Fruit fly (Drosophila melanogaster) whole organism, embryonic: ENCODE measurements around the gene CG5087.

Experiments
- Atf-2 ChIP-seq: fragments of 200-800 bp; sonication (Bioruptor generic); optimal IDR thresholded peaks from 2 replicates; lab custom pipeline; 2016; ENCODE audit warnings: missing biosample characterization, missing genetic modification characterization
- B-H2 ChIP-seq: fragments of 200-800 bp; sonication (Bioruptor generic); optimal IDR thresholded peaks from 2 replicates; lab custom pipeline; 2018; ENCODE audit warnings: missing biosample characterization, mild to moderate bottlenecking, missing genetic modification characterization
- Blimp-1 ChIP-seq: fragments of 200-800 bp; sonication (Bioruptor generic); optimal IDR thresholded peaks from 3 replicates; lab custom pipeline; 2018; ENCODE audit warnings: missing biosample characterization, missing genetic modification characterization, mild to moderate bottlenecking, moderate library complexity, missing genetic modification reagents
- CG10979 ChIP-seq: fragments of 200-800 bp; sonication (Bioruptor generic); optimal IDR thresholded peaks from 2 replicates; lab custom pipeline; 2018; ENCODE audit warnings: missing biosample characterization, mild to moderate bottlenecking, missing genetic modification characterization, moderate library complexity
- CG11085 ChIP-seq: fragments of 200-800 bp; sonication (Bioruptor generic); IDR thresholded peaks from 2 replicates; pipeline ENCODE4 v1.3.6; 2022; ENCODE audit warnings: missing biosample characterization, missing genetic modification characterization
- CG11398 ChIP-seq: fragments of 200-800 bp; sonication (Bioruptor generic); optimal IDR thresholded peaks from 2 replicates; lab custom pipeline; 2016; ENCODE audit warnings: missing biosample characterization, missing genetic modification characterization
- CG12155 ChIP-seq: fragments of 200-800 bp; sonication (Bioruptor generic); optimal IDR thresholded peaks from 3 replicates; lab custom pipeline; 2016; ENCODE audit warnings: missing biosample characterization, missing genetic modification characterization
- CG14710 ChIP-seq: fragments of 200-800 bp; sonication (Bioruptor generic); optimal IDR thresholded peaks from 3 replicates; lab custom pipeline; 2019; ENCODE audit warnings: missing biosample characterization, mild to moderate bottlenecking, missing genetic modification characterization, moderate library complexity
- CG15601 ChIP-seq: fragments of 200-800 bp; sonication (Bioruptor generic); optimal IDR thresholded peaks from 3 replicates; lab custom pipeline; 2019; ENCODE audit warnings: missing biosample characterization, mild to moderate bottlenecking, missing genetic modification characterization, moderate library complexity
- CG16815 ChIP-seq: fragments of 200-800 bp; sonication (Bioruptor generic); optimal IDR thresholded peaks from 3 replicates; lab custom pipeline; 2017; ENCODE audit warnings: missing biosample characterization, mild to moderate bottlenecking, missing genetic modification characterization
- CG31224 ChIP-seq: fragments of 200-800 bp; sonication (Bioruptor generic); IDR thresholded peaks from 2 replicates; pipeline ENCODE4 v1.3.6; 2022; ENCODE audit warnings: missing biosample characterization, missing genetic modification characterization
- CG4730 ChIP-seq: fragments of 200-800 bp; sonication (Bioruptor generic); IDR thresholded peaks from 2 replicates; pipeline ENCODE4 v1.3.6; 2022; ENCODE audit warnings: missing biosample characterization, missing genetic modification characterization
- CG6254 ChIP-seq: fragments of 200-800 bp; sonication (Bioruptor generic); optimal IDR thresholded peaks from 3 replicates; lab custom pipeline; 2017; ENCODE audit warnings: mild to moderate bottlenecking, missing biosample characterization, missing genetic modification reagents, missing genetic modification characterization
- CG6683 ChIP-seq: fragments of 200-800 bp; sonication (Bioruptor generic); optimal IDR thresholded peaks from 2 replicates; lab custom pipeline; 2017; ENCODE audit warnings: missing biosample characterization, mild to moderate bottlenecking, missing genetic modification characterization, missing genetic modification reagents
- CG7556 ChIP-seq: fragments of 200-800 bp; sonication (Bioruptor generic); optimal IDR thresholded peaks from 2 replicates; lab custom pipeline; 2017; ENCODE audit warnings: missing biosample characterization, mild to moderate bottlenecking, missing genetic modification characterization
- CG7839 ChIP-seq: fragments of 200-800 bp; sonication (Bioruptor generic); optimal IDR thresholded peaks from 3 replicates; lab custom pipeline; 2018; ENCODE audit warnings: missing biosample characterization, mild to moderate bottlenecking, missing genetic modification characterization, moderate library complexity
- CG8281 ChIP-seq: fragments of 200-800 bp; sonication (Bioruptor generic); optimal IDR thresholded peaks from 2 replicates; lab custom pipeline; 2018; ENCODE audit warnings: missing biosample characterization, mild to moderate bottlenecking, missing genetic modification characterization, moderate library complexity
- CG9215 ChIP-seq: fragments of 200-800 bp; sonication (Bioruptor generic); IDR thresholded peaks from 2 replicates; pipeline ENCODE4 v1.3.6; 2022; ENCODE audit warnings: missing biosample characterization, missing genetic modification characterization
- Camta ChIP-seq: fragments of 200-800 bp; sonication (Bioruptor generic); optimal IDR thresholded peaks from 2 replicates; lab custom pipeline; 2016; ENCODE audit warnings: missing biosample characterization, missing genetic modification characterization
- Chrac-16 ChIP-seq: fragments of 200-800 bp; sonication (Bioruptor generic); optimal IDR thresholded peaks from 3 replicates; lab custom pipeline; 2016; ENCODE audit warnings: missing biosample characterization, missing genetic modification characterization
- D19A ChIP-seq: fragments of 200-800 bp; optimal IDR thresholded peaks from 3 replicates; lab custom pipeline; 2019; ENCODE audit warnings: missing biosample characterization, mild to moderate bottlenecking, missing genetic modification characterization, moderate library complexity
- Deaf1 ChIP-seq: fragments of 200-800 bp; optimal IDR thresholded peaks from 3 replicates; lab custom pipeline; 2019; ENCODE audit warnings: missing biosample characterization, mild to moderate bottlenecking, missing genetic modification characterization, moderate library complexity
- Dek ChIP-seq: fragments of 200-800 bp; sonication (Bioruptor generic); optimal IDR thresholded peaks from 3 replicates; lab custom pipeline; 2019; ENCODE audit warnings: missing biosample characterization, mild to moderate bottlenecking, missing genetic modification characterization, moderate library complexity
- E2f2 ChIP-seq: fragments of 200-800 bp; sonication (Bioruptor generic); IDR thresholded peaks from 2 replicates; pipeline ENCODE4 v1.3.6; 2022; ENCODE audit warnings: missing biosample characterization, missing genetic modification characterization
- HmgD ChIP-seq: fragments of 200-800 bp; sonication (Bioruptor generic); optimal IDR thresholded peaks from 3 replicates; lab custom pipeline; 2016; ENCODE audit warnings: missing biosample characterization, missing genetic modification characterization
- Hr3 ChIP-seq: fragments of 200-800 bp; sonication (Bioruptor generic); optimal IDR thresholded peaks from 3 replicates; lab custom pipeline; 2016; ENCODE audit warnings: missing biosample characterization, missing genetic modification characterization
- Nf-YC ChIP-seq: fragments of 200-800 bp; optimal IDR thresholded peaks from 3 replicates; lab custom pipeline; 2019; ENCODE audit warnings: missing biosample characterization, mild to moderate bottlenecking, missing genetic modification characterization, moderate library complexity
- Oli ChIP-seq: fragments of 200-800 bp; sonication (Bioruptor generic); optimal IDR thresholded peaks from 2 replicates; lab custom pipeline; 2018; ENCODE audit warnings: missing biosample characterization, mild to moderate bottlenecking, missing genetic modification characterization, moderate library complexity
- PHDP ChIP-seq: fragments of 200-800 bp; sonication (Bioruptor generic); optimal IDR thresholded peaks from 3 replicates; lab custom pipeline; 2018; ENCODE audit warnings: missing biosample characterization, mild to moderate bottlenecking, missing genetic modification characterization, moderate library complexity
- ab ChIP-seq: fragments of 200-800 bp; sonication (Bioruptor generic); optimal IDR thresholded peaks from 2 replicates; lab custom pipeline; 2016; ENCODE audit warnings: missing biosample characterization, missing genetic modification characterization
- abd-A ChIP-seq: fragments of 200-800 bp; sonication (Bioruptor generic); optimal IDR thresholded peaks from 3 replicates; lab custom pipeline; 2019; ENCODE audit warnings: missing biosample characterization, mild to moderate bottlenecking, missing genetic modification characterization, moderate library complexity
- ara ChIP-seq: fragments of 200-800 bp; sonication (Bioruptor generic); IDR thresholded peaks from 2 replicates; pipeline ENCODE4 v1.3.6; 2022; ENCODE audit warnings: missing biosample characterization, missing genetic modification characterization
- croc ChIP-seq: fragments of 200-800 bp; sonication (Bioruptor generic); conservative IDR thresholded peaks from 3 replicates; pipeline ENCODE4 v1.3.6; 2022; ENCODE audit warnings: missing biosample characterization, missing genetic modification characterization
- cwo ChIP-seq: fragments of 200-800 bp; sonication (Bioruptor generic); optimal IDR thresholded peaks from 3 replicates; lab custom pipeline; 2017; ENCODE audit warnings: missing biosample characterization, missing genetic modification characterization, mild to moderate bottlenecking, moderate library complexity, missing genetic modification reagents
- dmrt11E ChIP-seq: fragments of 200-800 bp; sonication (Bioruptor generic); optimal IDR thresholded peaks from 3 replicates; lab custom pipeline; 2018; ENCODE audit warnings: missing biosample characterization, mild to moderate bottlenecking, missing genetic modification characterization, moderate library complexity
- dmrt99B ChIP-seq: fragments of 200-800 bp; sonication (Bioruptor generic); optimal IDR thresholded peaks from 2 replicates; lab custom pipeline; 2018; ENCODE audit warnings: missing biosample characterization, mild to moderate bottlenecking, missing genetic modification characterization, moderate library complexity
- fd3F ChIP-seq: fragments of 200-800 bp; sonication (Bioruptor generic); optimal IDR thresholded peaks from 2 replicates; lab custom pipeline; 2018; ENCODE audit warnings: missing biosample characterization, mild to moderate bottlenecking, missing genetic modification characterization, moderate library complexity
- fd96Cb ChIP-seq: fragments of 200-800 bp; sonication (Bioruptor generic); optimal IDR thresholded peaks from 2 replicates; lab custom pipeline; 2018; ENCODE audit warnings: missing biosample characterization, mild to moderate bottlenecking, missing genetic modification characterization, moderate library complexity
- mirr ChIP-seq: fragments of 200-800 bp; sonication (Bioruptor generic); optimal IDR thresholded peaks from 3 replicates; lab custom pipeline; 2018; ENCODE audit warnings: missing biosample characterization, mild to moderate bottlenecking, missing genetic modification characterization
- onecut ChIP-seq: fragments of 200-800 bp; sonication (Bioruptor generic); IDR thresholded peaks from 2 replicates; pipeline ENCODE4 v1.3.6; 2022; ENCODE audit warnings: missing biosample characterization, missing genetic modification characterization
- phol ChIP-seq: fragments of 200-800 bp; sonication (Bioruptor generic); optimal IDR thresholded peaks from 3 replicates; lab custom pipeline; 2018; ENCODE audit warnings: missing biosample characterization, mild to moderate bottlenecking, missing genetic modification characterization, moderate library complexity
- tin ChIP-seq: fragments of 200-800 bp; sonication (Bioruptor generic); optimal IDR thresholded peaks from 3 replicates; lab custom pipeline; 2016; ENCODE audit warnings: missing biosample characterization, missing genetic modification characterization
- zen2 ChIP-seq: fragments of 200-800 bp; sonication (Bioruptor generic); IDR thresholded peaks from 3 replicates; pipeline ENCODE4 v1.3.6; 2022; ENCODE audit warnings: missing biosample characterization, missing genetic modification characterization; ENCODE audit not compliant: partially characterized antibody
- zfh1 ChIP-seq: fragments of 200-800 bp; sonication (Bioruptor generic); IDR thresholded peaks from 3 replicates; pipeline ENCODE4 v1.3.6; 2022; ENCODE audit warnings: missing biosample characterization, missing genetic modification characterization

Gene CG5087

dm6 chr3L:8954648-8955033 is 43.3 kb upstream of the CG5087 start, which contains the start of gene GNBP3 (continued):
- TF ChIP-seq cwo (GFP tag; lab: Kevin White, UChicago) (peak; percentile 33), CG7839 (peak; percentile 67), CG4730 (no peak), CG11085 (0 out of 2 replicates have a peak, but pooled peaks have one; percentile 51), Nf-YC (tag; lab: Kevin White, UChicago) (peak; percentile 22), croc (GFP tag; lab: Robert Waterston, UW) (peak; percentile 65), dmrt11E (tag; lab: Kevin White, UChicago) (peak; percentile 59), Dek (tag; lab: Kevin White, UChicago) (peak; percentile 60), Chrac-16 (GFP tag; lab: Kevin White, UChicago) (peak; percentile 22), CG9215 (GFP tag; lab: Robert Waterston, UW) (peak; percentile 46), Hr3 (GFP tag; lab: Kevin White, UChicago) (peak; percentile 5), CG6254 (GFP tag; lab: Kevin White, UChicago) (peak; percentile 64), HmgD (GFP tag; lab: Kevin White, UChicago) (no peak), Blimp-1 (peak; percentile 75), dmrt99B (tag; lab: Kevin White, UChicago) (peak; percentile 70), PHDP (tag; lab: Kevin White, UChicago) (peak; percentile 60), CG16815 (peak; percentile 49), Oli (tag; lab: Kevin White, UChicago) (peak; percentile 19), D19A (tag; lab: Kevin White, UChicago) (peak; percentile 33), Camta (GFP tag; lab: Kevin White, UChicago) (peak; percentile 51), CG6683 (GFP tag; lab: Kevin White, UChicago) (peak; percentile 75), fd3F (peak; percentile 22), CG15601 (peak; percentile 60), CG31224 (GFP tag; lab: Robert Waterston, UW) (peak; percentile 58), CG12155 (GFP tag; lab: Kevin White, UChicago) (peak; percentile 12), E2f2 (GFP tag; lab: Robert Waterston, UW) (0 out of 2 replicates have a peak, but pooled peaks have one; percentile 8), phol (tag; lab: Kevin White, UChicago) (peak; percentile 39), Deaf1 (tag; lab: Kevin White, UChicago) (peak; percentile 10), fd96Cb (tag; lab: Kevin White, UChicago) (peak; percentile 51), Atf-2 (no peak), ab (GFP tag; lab: Kevin White, UChicago) (peak; percentile 1), tin (peak; percentile 66), zfh1 (GFP tag; lab: Robert Waterston, UW) (peak; percentile 60; the same call in 2 of the 3 replicates), CG8281 (peak; percentile 49), onecut (peak; percentile 78), CG10979 (tag; lab: Kevin White, UChicago) (peak; percentile 55), CG11398 (no peak), zen2 (no peak), B-H2 (GFP tag; lab: Kevin White, UChicago) (peak; percentile 29), abd-A (tag; lab: Kevin White, UChicago) (no peak), CG7556 (GFP tag; lab: Kevin White, UChicago) (peak; percentile 46), mirr (GFP tag; lab: Kevin White, UChicago) (no peak), CG14710 (tag; lab: Kevin White, UChicago) (peak; percentile 48), ara (GFP tag; lab: Robert Waterston, UW) (0 out of 2 replicates have a peak, but pooled peaks have one; percentile 26)
